Worm (Caenorhabditis elegans) whole organism, L2 larva: ENCODE data around the gene ZK1290.7.

Experiments
- ama-1 ChIP-seq: fragments of 150-350 bp; optimal IDR thresholded peaks from 2 replicates; lab custom pipeline; 2018; ENCODE audit warnings: inconsistent platforms
- ceh-16 ChIP-seq: fragments of 150-350 bp; optimal IDR thresholded peaks from 2 replicates; lab custom pipeline; 2014; ENCODE audit warnings: missing biosample characterization, missing genetic modification characterization
- ztf-11 ChIP-seq: sonication (generic microtip); optimal IDR thresholded peaks from 2 replicates; lab custom pipeline; 2017; ENCODE audit warnings: missing biosample characterization, missing genetic modification characterization
- ztf-4 ChIP-seq: fragments of 150-350 bp; optimal IDR thresholded peaks from 2 replicates; lab custom pipeline; 2014; ENCODE audit warnings: missing biosample characterization, missing genetic modification characterization

ce11 chrII:7521420-7521819 lies 3.9 kb downstream of the ZK1290.7 start:
- no peak for TF ChIP-seq ztf-4
- TF ChIP-seq ceh-16 = no peak
- no peak for TF ChIP-seq ama-1 (lab: Kevin White, UChicago)
- no peak for TF ChIP-seq ztf-11 (tag; lab: Kevin White, UChicago)
